Fruit fly (Drosophila melanogaster) whole organism, embryonic: Measurements from ENCODE around the gene Mst98Cb.

ENCODE experiments used
- Ada2b ChIP-seq: fragments of 200-800 bp; sonication (Bioruptor generic); IDR thresholded peaks from 2 replicates; pipeline ENCODE4 v1.3.6; 2022; ENCODE audit warnings: missing biosample characterization, missing genetic modification characterization
- Adf1 ChIP-seq: fragments of 200-800 bp; sonication (Bioruptor generic); IDR thresholded peaks from 2 replicates; pipeline ENCODE4 v1.3.6; 2022; ENCODE audit warnings: missing biosample characterization, missing genetic modification characterization
- B-H2 ChIP-seq: fragments of 200-800 bp; sonication (Bioruptor generic); optimal IDR thresholded peaks from 2 replicates; lab custom pipeline; 2018; ENCODE audit warnings: missing biosample characterization, mild to moderate bottlenecking, missing genetic modification characterization
- CG10543 ChIP-seq: fragments of 200-800 bp; sonication (Bioruptor generic); optimal IDR thresholded peaks from 3 replicates; lab custom pipeline; 2017; ENCODE audit warnings: missing biosample characterization, mild to moderate bottlenecking, missing genetic modification characterization, moderate library complexity
- CG10565 ChIP-seq: fragments of 200-800 bp; sonication (Bioruptor generic); optimal IDR thresholded peaks from 3 replicates; lab custom pipeline; 2016; ENCODE audit warnings: missing biosample characterization, mild to moderate bottlenecking, missing genetic modification characterization
- CG10654 ChIP-seq: fragments of 200-800 bp; sonication (Bioruptor generic); optimal IDR thresholded peaks from 2 replicates; lab custom pipeline; 2016; ENCODE audit warnings: missing biosample characterization, missing genetic modification characterization
- CG11695 ChIP-seq: fragments of 200-800 bp; sonication (Bioruptor generic); IDR thresholded peaks from 3 replicates; pipeline ENCODE4 v1.3.6; 2022; ENCODE audit warnings: missing biosample characterization, missing genetic modification characterization
- CG12391 ChIP-seq: fragments of 200-800 bp; sonication (Bioruptor generic); optimal IDR thresholded peaks from 3 replicates; lab custom pipeline; 2018; ENCODE audit warnings: missing biosample characterization, mild to moderate bottlenecking, missing genetic modification characterization, moderate library complexity
- CG13624 ChIP-seq: fragments of 200-800 bp; sonication (Bioruptor generic); optimal IDR thresholded peaks from 2 replicates; lab custom pipeline; 2016; ENCODE audit warnings: missing biosample characterization, missing genetic modification characterization
- CG1529 ChIP-seq: fragments of 200-800 bp; sonication (Bioruptor generic); optimal IDR thresholded peaks from 3 replicates; lab custom pipeline; 2018; ENCODE audit warnings: missing biosample characterization, missing genetic modification characterization
- CG1647 ChIP-seq: fragments of 200-800 bp; sonication (Bioruptor generic); optimal IDR thresholded peaks from 3 replicates; lab custom pipeline; 2016; ENCODE audit warnings: missing biosample characterization, missing genetic modification characterization
- CG18476 ChIP-seq: fragments of 200-800 bp; sonication (Bioruptor generic); optimal IDR thresholded peaks from 2 replicates; lab custom pipeline; 2016; ENCODE audit warnings: missing biosample characterization, mild to moderate bottlenecking, missing genetic modification characterization
- CG18764 ChIP-seq: fragments of 200-800 bp; sonication (Bioruptor generic); optimal IDR thresholded peaks from 3 replicates; lab custom pipeline; 2016; ENCODE audit warnings: missing biosample characterization, missing genetic modification characterization
- CG31388 ChIP-seq: fragments of 200-800 bp; sonication (Bioruptor generic); optimal IDR thresholded peaks from 2 replicates; lab custom pipeline; 2016; ENCODE audit warnings: missing biosample characterization, missing genetic modification characterization
- CG33213 ChIP-seq: fragments of 200-800 bp; sonication (Bioruptor generic); optimal IDR thresholded peaks from 3 replicates; lab custom pipeline; 2016; ENCODE audit warnings: missing biosample characterization, missing genetic modification characterization
- CG4282 ChIP-seq: fragments of 200-800 bp; sonication (Bioruptor generic); optimal IDR thresholded peaks from 2 replicates; lab custom pipeline; 2016; ENCODE audit warnings: missing biosample characterization, missing genetic modification characterization
- CG4820 ChIP-seq: fragments of 200-800 bp; sonication (Bioruptor generic); optimal IDR thresholded peaks from 3 replicates; lab custom pipeline; 2016; ENCODE audit warnings: missing biosample characterization, missing genetic modification characterization
- CG7839 ChIP-seq: fragments of 200-800 bp; sonication (Bioruptor generic); optimal IDR thresholded peaks from 3 replicates; lab custom pipeline; 2018; ENCODE audit warnings: missing biosample characterization, mild to moderate bottlenecking, missing genetic modification characterization, moderate library complexity
- CG7928 ChIP-seq: fragments of 200-800 bp; sonication (Bioruptor generic); optimal IDR thresholded peaks from 2 replicates; lab custom pipeline; 2017; ENCODE audit warnings: missing biosample characterization, mild to moderate bottlenecking, missing genetic modification characterization
- CG7987 ChIP-seq: fragments of 200-800 bp; sonication (Bioruptor generic); optimal IDR thresholded peaks from 2 replicates; lab custom pipeline; 2018; ENCODE audit warnings: missing biosample characterization, mild to moderate bottlenecking, missing genetic modification characterization, moderate library complexity
- Dll ChIP-seq: fragments of 200-800 bp; sonication (Bioruptor generic); IDR thresholded peaks from 4 replicates; pipeline ENCODE4 v1.3.6; 2022; ENCODE audit warnings: missing biosample characterization, missing genetic modification characterization; ENCODE audit not compliant: partially characterized antibody
- HLH3B ChIP-seq: fragments of 200-800 bp; sonication (Bioruptor generic); IDR thresholded peaks from 2 replicates; pipeline ENCODE4 v1.3.6; 2022; ENCODE audit warnings: missing biosample characterization, missing genetic modification characterization
- HLH54F ChIP-seq: fragments of 200-800 bp; sonication (Bioruptor generic); optimal IDR thresholded peaks from 3 replicates; lab custom pipeline; 2016; ENCODE audit warnings: missing biosample characterization, missing genetic modification characterization
- Kr ChIP-seq: fragments of 200-800 bp; sonication (Bioruptor generic); optimal IDR thresholded peaks from 2 replicates; lab custom pipeline; 2017; ENCODE audit warnings: missing biosample characterization, mild to moderate bottlenecking, missing genetic modification characterization
- MBD-R2 ChIP-seq: fragments of 200-800 bp; sonication (Bioruptor generic); IDR thresholded peaks from 2 replicates; pipeline ENCODE4 v1.3.6; 2022; ENCODE audit warnings: missing biosample characterization, missing genetic modification characterization
- Med ChIP-seq: fragments of 200-800 bp; sonication (Bioruptor generic); peaks from one replicate; lab custom pipeline; 2016; ENCODE audit warnings: missing biosample characterization, missing genetic modification characterization, mild to moderate bottlenecking, inconsistent platforms, moderate library complexity
- Pdp1 ChIP-seq, 2 experiments: fragments of 200-800 bp; sonication (Bioruptor generic); optimal IDR thresholded peaks; 3 replicates each; lab custom pipeline; 2016; ENCODE audit warnings: missing biosample characterization in 2 of 2, missing genetic modification characterization in 2 of 2, mild to moderate bottlenecking in 1 of 2, moderate library complexity in 1 of 2
- Rfx ChIP-seq: fragments of 200-800 bp; sonication (Bioruptor generic); IDR thresholded peaks from 2 replicates; pipeline ENCODE4 v1.3.6; 2022; ENCODE audit warnings: missing biosample characterization, missing genetic modification characterization
- Rx ChIP-seq: fragments of 200-800 bp; sonication (Bioruptor generic); IDR thresholded peaks from 2 replicates; pipeline ENCODE4 v1.3.6; 2022; ENCODE audit warnings: missing biosample characterization, missing genetic modification characterization
- Vsx1 ChIP-seq: fragments of 200-800 bp; sonication (Bioruptor generic); optimal IDR thresholded peaks from 2 replicates; lab custom pipeline; 2017; ENCODE audit warnings: missing biosample characterization, mild to moderate bottlenecking, missing genetic modification characterization, missing genetic modification reagents
- ewg ChIP-seq: fragments of 200-800 bp; sonication (Bioruptor generic); optimal IDR thresholded peaks from 3 replicates; lab custom pipeline; 2017; ENCODE audit warnings: mild to moderate bottlenecking, missing biosample characterization, missing genetic modification reagents, missing genetic modification characterization
- exex ChIP-seq: fragments of 200-800 bp; sonication (Bioruptor generic); optimal IDR thresholded peaks from 4 replicates; lab custom pipeline; 2018; ENCODE audit warnings: missing biosample characterization, mild to moderate bottlenecking, missing genetic modification characterization, moderate library complexity
- fd64A ChIP-seq: fragments of 200-800 bp; sonication (Bioruptor generic); optimal IDR thresholded peaks from 3 replicates; lab custom pipeline; 2018; ENCODE audit warnings: missing biosample characterization, mild to moderate bottlenecking, missing genetic modification characterization
- hb ChIP-seq: fragments of 200-800 bp; sonication (Bioruptor generic); IDR thresholded peaks from 3 replicates; pipeline ENCODE4 v1.3.6; 2022; ENCODE audit warnings: missing biosample characterization, missing genetic modification characterization; ENCODE audit not compliant: partially characterized antibody
- mirr ChIP-seq: fragments of 200-800 bp; sonication (Bioruptor generic); optimal IDR thresholded peaks from 3 replicates; lab custom pipeline; 2018; ENCODE audit warnings: missing biosample characterization, mild to moderate bottlenecking, missing genetic modification characterization
- phol ChIP-seq: fragments of 200-800 bp; sonication (Bioruptor generic); optimal IDR thresholded peaks from 3 replicates; lab custom pipeline; 2018; ENCODE audit warnings: missing biosample characterization, mild to moderate bottlenecking, missing genetic modification characterization, moderate library complexity
- schlank ChIP-seq: fragments of 200-800 bp; sonication (Bioruptor generic); optimal IDR thresholded peaks from 2 replicates; lab custom pipeline; 2018; ENCODE audit warnings: missing biosample characterization, mild to moderate bottlenecking, missing genetic modification characterization
- sens ChIP-seq: fragments of 200-800 bp; sonication (Bioruptor generic); peaks from one replicate; lab custom pipeline; 2016; ENCODE audit warnings: missing biosample characterization, missing genetic modification characterization
- slbo ChIP-seq: fragments of 200-800 bp; sonication (Bioruptor generic); IDR thresholded peaks from 2 replicates; pipeline ENCODE4 v1.3.6; 2022; ENCODE audit warnings: missing biosample characterization, missing genetic modification characterization
- sob ChIP-seq: fragments of 200-800 bp; sonication (Bioruptor generic); IDR thresholded peaks from 2 replicates; pipeline ENCODE4 v1.3.6; 2022; ENCODE audit warnings: missing biosample characterization, missing genetic modification characterization
- sug ChIP-seq: fragments of 200-800 bp; optimal IDR thresholded peaks from 2 replicates; lab custom pipeline; 2019; ENCODE audit warnings: missing biosample characterization, mild to moderate bottlenecking, missing genetic modification characterization, moderate library complexity
- trh ChIP-seq: fragments of 200-800 bp; sonication (Bioruptor generic); optimal IDR thresholded peaks from 2 replicates; lab custom pipeline; 2016; ENCODE audit warnings: missing biosample characterization, missing genetic modification characterization
- twi ChIP-seq: fragments of 200-800 bp; optimal IDR thresholded peaks from 2 replicates; lab custom pipeline; 2019; ENCODE audit warnings: missing biosample characterization, mild to moderate bottlenecking, missing genetic modification characterization, moderate library complexity
- tx ChIP-seq: fragments of 200-800 bp; sonication (Bioruptor generic); optimal IDR thresholded peaks from 2 replicates; lab custom pipeline; 2016; ENCODE audit warnings: missing biosample characterization, missing genetic modification characterization
- wdn ChIP-seq: fragments of 200-800 bp; sonication (Bioruptor generic); IDR thresholded peaks from 2 replicates; pipeline ENCODE4 v1.3.6; 2022; ENCODE audit warnings: missing biosample characterization, missing genetic modification characterization
- yki ChIP-seq: fragments of >200 bp; optimal IDR thresholded peaks from 3 replicates; lab custom pipeline; 2018

Mst98Cb gene

dm6 chr3R:28327132-28327531 lies 34.5 kb downstream of the Mst98Cb start (continued):
- peak; percentile 45 for TF ChIP-seq phol (tag; lab: Kevin White, UChicago)
- TF ChIP-seq Rx (GFP tag; lab: Robert Waterston, UW), result no peak
- no peak for TF ChIP-seq CG11695 (GFP tag; lab: Robert Waterston, UW)
- TF ChIP-seq hb (GFP tag; lab: Robert Waterston, UW), result no peak
- no peak for TF ChIP-seq CG18764
- TF ChIP-seq CG7839 (tag; lab: Kevin White, UChicago), result peak; percentile 64
- peak; percentile 1 for TF ChIP-seq trh (GFP tag; lab: Kevin White, UChicago)
- TF ChIP-seq Pdp1 (GFP tag; optimal IDR thresholded peaks at IDR 0.05; lab: Kevin White, UChicago), result peak in 1 of 2 experiments; percentile 20

- TF ChIP-seq Pdp1 (GFP tag; optimal IDR thresholded peaks at IDR 0.05; lab: Kevin White, UChicago) (peak in 1 of 2 experiments; percentile 15), CG10654 (no peak), Ada2b (GFP tag; lab: Robert Waterston, UW) (no peak), sug (tag; lab: Kevin White, UChicago) (peak; percentile 72), mirr (GFP tag; lab: Kevin White, UChicago) (peak; percentile 46), B-H2 (GFP tag; lab: Kevin White, UChicago) (peak; percentile 26), CG31388 (no peak), MBD-R2 (GFP tag; lab: Robert Waterston, UW) (no peak), twi (tag; lab: Kevin White, UChicago) (peak; percentile 82), schlank (tag; lab: Kevin White, UChicago) (no peak), CG7987 (peak; percentile 54), HLH54F (no peak), CG1529 (GFP tag; lab: Kevin White, UChicago) (no peak), Kr (no peak), sob (GFP tag; lab: Robert Waterston, UW) (0 out of 2 replicates have a peak, but pooled peaks have one; percentile 5), Med (GFP tag; lab: Kevin White, UChicago) (peak; percentile 17), yki (no peak), trh (GFP tag; lab: Kevin White, UChicago) (no peak), sens (peak; percentile 60), CG33213 (GFP tag; lab: Kevin White, UChicago) (no peak), exex (tag; lab: Kevin White, UChicago) (peak; percentile 48)
These were observed 35.3 kb downstream of the Mst98Cb start for dm6 chr3R:28327709-28328467.

dm6 chr3R:28328780-28329546 lies 36.4 kb downstream of the Mst98Cb start:
- TF ChIP-seq CG7928 (GFP tag; lab: Kevin White, UChicago), result no peak
- no peak for TF ChIP-seq Dll (GFP tag; lab: Robert Waterston, UW)
- TF ChIP-seq CG4282 (GFP tag; lab: Kevin White, UChicago), result no peak
- TF ChIP-seq CG10565 (GFP tag; lab: Kevin White, UChicago), result peak; percentile 28
- TF ChIP-seq CG10543 (GFP tag; lab: Kevin White, UChicago), result peak; percentile 80
- TF ChIP-seq slbo (GFP tag; lab: Robert Waterston, UW), result peak; percentile 89
- peak; percentile 90 for TF ChIP-seq Rfx (GFP tag; lab: Robert Waterston, UW)
- peak; percentile 34 for TF ChIP-seq ewg (GFP tag; lab: Kevin White, UChicago)
- TF ChIP-seq CG1647 (GFP tag; lab: Kevin White, UChicago), result no peak
- TF ChIP-seq HLH3B (GFP tag; lab: Robert Waterston, UW), result peak; percentile 61
- TF ChIP-seq Vsx1 (GFP tag; lab: Kevin White, UChicago), result peak; percentile 75
- peak; percentile 60 for TF ChIP-seq CG13624 (GFP tag; lab: Kevin White, UChicago)
- TF ChIP-seq CG4820, result peak; percentile 58
- peak; percentile 77 for TF ChIP-seq wdn
- peak; percentile 41 for TF ChIP-seq tx (GFP tag; lab: Kevin White, UChicago)
- peak; percentile 55 for TF ChIP-seq Adf1 (GFP tag; lab: Robert Waterston, UW)
- TF ChIP-seq CG12391, result peak; percentile 46
- peak; percentile 62 for TF ChIP-seq CG18476 (GFP tag; lab: Kevin White, UChicago)
- peak; percentile 65 for TF ChIP-seq fd64A (GFP tag; lab: Kevin White, UChicago)
- TF ChIP-seq yki, result no peak
